Worm (Caenorhabditis elegans) whole organism, L1 larva: ENCODE results near the gene spe-10.

Experiments used
- C16A3.4 ChIP-seq: fragments of 150-350 bp; optimal IDR thresholded peaks from 2 replicates; lab custom pipeline; 2014; ENCODE audit warnings: missing biosample characterization, missing genetic modification characterization
- C34B4.2 ChIP-seq: sonication (generic microtip); optimal IDR thresholded peaks from 2 replicates; lab custom pipeline; 2017; ENCODE audit warnings: mild to moderate bottlenecking, missing genetic modification characterization, missing compliant biosample characterization
- Y116A8C.19 ChIP-seq: sonication (generic microtip); optimal IDR thresholded peaks from 2 replicates; lab custom pipeline; 2016; ENCODE audit warnings: missing compliant biosample characterization, missing genetic modification characterization, borderline replicate concordance
- alr-1 ChIP-seq: fragments of 200-800 bp; sonication (Bioruptor generic); optimal IDR thresholded peaks from 2 replicates; lab custom pipeline; 2018; ENCODE audit warnings: borderline replicate concordance, mild to moderate bottlenecking, missing genetic modification characterization, missing compliant biosample characterization
- aly-2 ChIP-seq: fragments of 150-350 bp; optimal IDR thresholded peaks from 2 replicates; lab custom pipeline; 2014; ENCODE audit warnings: missing biosample characterization, missing genetic modification characterization
- ama-1 ChIP-seq: fragments of 150-350 bp; optimal IDR thresholded peaks from 2 replicates; lab custom pipeline; 2014
- blmp-1 ChIP-seq: fragments of 150-350 bp; optimal IDR thresholded peaks from 2 replicates; lab custom pipeline; 2014; ENCODE audit warnings: missing biosample characterization, missing genetic modification characterization
- ceh-82 ChIP-seq, 3 experiments: fragments of 150-350 bp in 1 of 3; sonication (generic microtip) in 2 of 3; optimal IDR thresholded peaks; 2 replicates each; lab custom pipeline; 2014 to 2017; ENCODE audit warnings: missing biosample characterization in 3 of 3, missing genetic modification characterization in 3 of 3
- ceh-90 ChIP-seq: sonication (generic microtip); optimal IDR thresholded peaks from 2 replicates; lab custom pipeline; 2016; ENCODE audit warnings: missing genetic modification characterization, missing compliant biosample characterization
- ces-1 ChIP-seq: fragments of 150-350 bp; optimal IDR thresholded peaks from 2 replicates; lab custom pipeline; 2014; ENCODE audit warnings: missing biosample characterization, missing genetic modification reagents, missing genetic modification characterization
- dpl-1 ChIP-seq, 3 experiments: fragments of 150-350 bp in 2 of 3; sonication (generic microtip) in 1 of 3; optimal IDR thresholded peaks; 2 replicates each; lab custom pipeline; 2014 to 2017; ENCODE audit warnings: missing biosample characterization in 3 of 3, missing genetic modification characterization in 3 of 3, missing genetic modification reagents in 3 of 3
- dsc-1 ChIP-seq: sonication (generic microtip); optimal IDR thresholded peaks from 2 replicates; lab custom pipeline; 2016; ENCODE audit warnings: mild to moderate bottlenecking, missing genetic modification characterization, missing compliant biosample characterization
- efl-1 ChIP-seq, 4 experiments: fragments of 150-350 bp; optimal IDR thresholded peaks in 3 of 4; peaks in 1 of 4; 1 replicate in 1 of 4; 2 replicates in 3 of 4; lab custom pipeline; 2014; ENCODE audit warnings: missing biosample characterization in 2 of 4, missing genetic modification characterization in 2 of 4, missing genetic modification reagents in 2 of 4
- efl-3 ChIP-seq: fragments of 200-800 bp; sonication (Bioruptor generic); optimal IDR thresholded peaks from 2 replicates; lab custom pipeline; 2018; ENCODE audit warnings: mild to moderate bottlenecking, missing genetic modification characterization, missing compliant biosample characterization
- egl-13 ChIP-seq: sonication (generic microtip); optimal IDR thresholded peaks from 2 replicates; lab custom pipeline; 2016; ENCODE audit warnings: missing genotype, missing genetic modification reagents, missing genetic modification characterization, missing compliant biosample characterization
- elt-3 ChIP-seq, 6 experiments: fragments of 150-350 bp in 1 of 6; sonication (generic microtip); optimal IDR thresholded peaks; 2 replicates each; lab custom pipeline; 2017 to 2018; ENCODE audit warnings: missing biosample characterization in 6 of 6, missing genetic modification characterization in 6 of 6, inconsistent platforms in 1 of 6
- fkh-4 ChIP-seq: sonication (generic microtip); optimal IDR thresholded peaks from 2 replicates; lab custom pipeline; 2016; ENCODE audit warnings: missing compliant biosample characterization, missing genetic modification characterization, borderline replicate concordance
- fkh-8 ChIP-seq: sonication (generic microtip); optimal IDR thresholded peaks from 2 replicates; lab custom pipeline; 2016; ENCODE audit warnings: mild to moderate bottlenecking, missing genetic modification characterization, missing compliant biosample characterization
- grh-1 ChIP-seq: fragments of 200-800 bp; sonication (Bioruptor generic); IDR thresholded peaks from 2 replicates; pipeline ENCODE4 v1.3.6; 2022; ENCODE audit warnings: missing genetic modification reagents, missing genetic modification characterization, missing compliant biosample characterization
- hpl-2 ChIP-seq: fragments of 150-350 bp; optimal IDR thresholded peaks from 2 replicates; lab custom pipeline; 2014; ENCODE audit warnings: missing biosample characterization, missing genetic modification reagents, missing genetic modification characterization
- irx-1 ChIP-seq: sonication (generic microtip); optimal IDR thresholded peaks from 2 replicates; lab custom pipeline; 2016; ENCODE audit warnings: missing genetic modification characterization, missing compliant biosample characterization
- lin-13 ChIP-seq: fragments of 150-350 bp; optimal IDR thresholded peaks from 2 replicates; lab custom pipeline; 2014; ENCODE audit warnings: missing biosample characterization, missing genetic modification reagents, missing genetic modification characterization
- lin-14 ChIP-seq: fragments of 200-800 bp; sonication (Bioruptor generic); optimal IDR thresholded peaks from 2 replicates; lab custom pipeline; 2018; ENCODE audit warnings: mild to moderate bottlenecking, missing genetic modification characterization, moderate library complexity, missing compliant biosample characterization
- lin-35 ChIP-seq, 2 experiments: fragments of 150-350 bp; optimal IDR thresholded peaks; 2 replicates each; lab custom pipeline; 2014; ENCODE audit warnings: missing biosample characterization in 2 of 2, missing genetic modification characterization in 2 of 2, missing genetic modification reagents in 2 of 2
- lin-39 ChIP-seq: fragments of 150-350 bp; optimal IDR thresholded peaks from 2 replicates; lab custom pipeline; 2014; ENCODE audit warnings: missing biosample characterization, missing genetic modification reagents, missing genetic modification characterization
- lir-3 ChIP-seq: sonication (generic microtip); optimal IDR thresholded peaks from 2 replicates; lab custom pipeline; 2016; ENCODE audit warnings: mild to moderate bottlenecking, missing genetic modification characterization, moderate library complexity, missing compliant biosample characterization; ENCODE audit not compliant: poor library complexity
- lsy-2 ChIP-seq, 2 experiments: fragments of 150-350 bp; optimal IDR thresholded peaks; 2 replicates each; lab custom pipeline; 2014; ENCODE audit warnings: missing biosample characterization in 2 of 2, missing genetic modification characterization in 2 of 2
- mef-2 ChIP-seq: fragments of 150-350 bp; optimal IDR thresholded peaks from 2 replicates; lab custom pipeline; 2014; ENCODE audit warnings: missing biosample characterization, missing genetic modification characterization
- mep-1 ChIP-seq: fragments of 150-350 bp; optimal IDR thresholded peaks from 2 replicates; lab custom pipeline; 2014; ENCODE audit warnings: missing biosample characterization, missing genetic modification characterization
- nhr-19 ChIP-seq: fragments of 200-800 bp; sonication (Bioruptor generic); conservative IDR thresholded peaks from 2 replicates; pipeline ENCODE4 v1.3.6; 2022; ENCODE audit warnings: missing genetic modification characterization, missing compliant biosample characterization
- nhr-71 ChIP-seq: sonication (generic microtip); optimal IDR thresholded peaks from 2 replicates; lab custom pipeline; 2016; ENCODE audit warnings: mild to moderate bottlenecking, missing genetic modification characterization, moderate library complexity, missing compliant biosample characterization
- nhr-77 ChIP-seq: fragments of 150-350 bp; optimal IDR thresholded peaks from 2 replicates; lab custom pipeline; 2014; ENCODE audit warnings: missing biosample characterization, missing genetic modification characterization
- nhr-84 ChIP-seq: sonication (generic microtip); optimal IDR thresholded peaks from 2 replicates; lab custom pipeline; 2017; ENCODE audit warnings: missing biosample characterization, missing genetic modification characterization
- nhr-85 ChIP-seq: sonication (generic microtip); peaks from one replicate; lab custom pipeline; 2016; ENCODE audit warnings: missing genetic modification characterization, inconsistent platforms, missing compliant biosample characterization
- nhr-90 ChIP-seq: sonication (generic microtip); optimal IDR thresholded peaks from 2 replicates; lab custom pipeline; 2016; ENCODE audit warnings: mild to moderate bottlenecking, missing genetic modification characterization, missing compliant biosample characterization; ENCODE audit not compliant: poor library complexity
- pax-3 ChIP-seq: fragments of 200-800 bp; sonication (Bioruptor generic); optimal IDR thresholded peaks from 2 replicates; lab custom pipeline; 2018; ENCODE audit warnings: mild to moderate bottlenecking, missing genetic modification characterization, moderate library complexity, missing compliant biosample characterization
- rnt-1 ChIP-seq: sonication (generic microtip); optimal IDR thresholded peaks from 2 replicates; lab custom pipeline; 2016; ENCODE audit warnings: mild to moderate bottlenecking, missing genetic modification characterization, moderate library complexity, missing compliant biosample characterization
- snpc-4 ChIP-seq: fragments of 150-350 bp; optimal IDR thresholded peaks from 2 replicates; lab custom pipeline; 2014; ENCODE audit warnings: missing biosample characterization, missing genetic modification characterization
- snu-23 ChIP-seq: sonication (generic microtip); optimal IDR thresholded peaks from 2 replicates; lab custom pipeline; 2016; ENCODE audit warnings: missing genetic modification characterization, missing compliant biosample characterization
- sox-4 ChIP-seq: sonication (generic microtip); optimal IDR thresholded peaks from 2 replicates; lab custom pipeline; 2016; ENCODE audit warnings: missing genetic modification characterization, missing compliant biosample characterization
- sptf-1 ChIP-seq: fragments of 150-350 bp; optimal IDR thresholded peaks from 2 replicates; lab custom pipeline; 2014; ENCODE audit warnings: missing biosample characterization, missing genetic modification characterization
- sup-37 ChIP-seq: fragments of 200-800 bp; sonication (Bioruptor generic); optimal IDR thresholded peaks from 2 replicates; lab custom pipeline; 2018; ENCODE audit warnings: mild to moderate bottlenecking, missing genetic modification characterization, missing compliant biosample characterization
- tbx-2 ChIP-seq: sonication (generic microtip); optimal IDR thresholded peaks from 2 replicates; lab custom pipeline; 2016; ENCODE audit warnings: missing genetic modification characterization, missing compliant biosample characterization
- unc-86 ChIP-seq: sonication (generic microtip); optimal IDR thresholded peaks from 2 replicates; lab custom pipeline; 2016; ENCODE audit warnings: missing genetic modification characterization, missing compliant biosample characterization
- xbp-1 ChIP-seq: sonication (generic microtip); optimal IDR thresholded peaks from 2 replicates; lab custom pipeline; 2016; ENCODE audit warnings: missing genetic modification characterization, missing compliant biosample characterization
- zip-4 ChIP-seq: fragments of 200-800 bp; sonication (Bioruptor generic); optimal IDR thresholded peaks from 2 replicates; lab custom pipeline; 2018; ENCODE audit warnings: mild to moderate bottlenecking, missing genetic modification characterization, moderate library complexity, missing compliant biosample characterization

Gene spe-10

DNA sequence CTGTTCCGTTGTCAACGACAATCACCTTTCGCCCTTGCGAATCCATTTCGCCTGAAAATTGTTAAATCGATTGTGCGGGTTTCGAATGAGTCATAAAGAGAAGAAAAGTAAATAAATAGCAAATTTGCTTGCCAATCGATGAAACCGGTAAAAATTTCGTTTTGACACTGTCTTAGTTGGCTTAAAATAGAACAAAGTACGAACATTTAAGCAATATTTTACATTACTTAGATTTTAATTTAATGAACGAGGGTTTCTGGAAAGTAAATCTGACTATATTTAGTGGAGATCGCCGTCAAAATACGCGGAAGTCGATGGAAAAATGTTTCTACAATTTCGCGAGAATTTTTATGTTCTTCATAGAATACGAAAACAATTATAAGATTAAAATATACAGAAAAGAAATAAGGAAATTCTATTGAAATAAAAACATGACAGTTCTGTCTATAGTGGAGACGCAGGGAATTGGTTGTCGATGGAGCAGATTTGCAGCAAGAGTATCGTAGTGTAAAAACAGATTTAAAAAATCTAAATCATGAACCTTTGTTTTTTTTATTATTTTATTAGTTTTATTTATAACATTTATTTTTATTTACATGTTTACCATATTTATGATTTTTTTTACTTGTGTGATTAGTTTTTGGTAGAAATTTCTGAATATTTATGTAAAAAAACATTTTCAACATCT lies 45.6 kb upstream of the spe-10 start, which contains the start of gene arx-2 (continued):
- peak; percentile 40 to 44 for TF ChIP-seq efl-1 (optimal IDR thresholded peaks at IDR 0.05; lab: Kevin White, UChicago)
- TF ChIP-seq efl-1 (GFP tag; optimal IDR thresholded peaks at IDR 0.05 in 1 of 2; lab: Kevin White, UChicago), result peak; percentile 49 to 85
- TF ChIP-seq blmp-1 (tag; lab: Kevin White, UChicago), result peak; percentile 64
- TF ChIP-seq lir-3 (tag; lab: Kevin White, UChicago), result no peak
- peak; percentile 68 for TF ChIP-seq C16A3.4 (tag; lab: Kevin White, UChicago)
- TF ChIP-seq snpc-4 (tag; lab: Kevin White, UChicago), result no peak
- peak; percentile 32 to 68 for TF ChIP-seq lsy-2 (tag; optimal IDR thresholded peaks at IDR 0.05; lab: Kevin White, UChicago)
- TF ChIP-seq mef-2, result no peak
- no peak for TF ChIP-seq sptf-1
- TF ChIP-seq irx-1 (tag; lab: Kevin White, UChicago), result no peak
- TF ChIP-seq pax-3 (tag; lab: Kevin White, UChicago), result no peak
- no peak for TF ChIP-seq ces-1 (GFP tag; lab: Kevin White, UChicago)
- TF ChIP-seq nhr-77 (tag; lab: Kevin White, UChicago), result no peak
- TF ChIP-seq Y116A8C.19 (tag; lab: Kevin White, UChicago), result no peak
- peak; percentile 36 for TF ChIP-seq snu-23 (GFP tag; lab: Kevin White, UChicago)
- no peak for TF ChIP-seq hpl-2 (GFP tag; lab: Kevin White, UChicago)
- TF ChIP-seq nhr-19, result no peak
- TF ChIP-seq, all 84 proteins: peak for 20

- no peak for TF ChIP-seq blmp-1 (tag; lab: Kevin White, UChicago)
- TF ChIP-seq snpc-4 (tag; lab: Kevin White, UChicago), result no peak
- TF ChIP-seq alr-1 (tag; lab: Kevin White, UChicago), result no peak
- no peak for TF ChIP-seq nhr-84 (tag; lab: Kevin White, UChicago)
- TF ChIP-seq pax-3 (tag; lab: Kevin White, UChicago), result no peak
- TF ChIP-seq xbp-1 (tag; lab: Kevin White, UChicago), result no peak
- TF ChIP-seq ceh-90 (tag; lab: Kevin White, UChicago), result no peak
Observed at ce11 chrV:10339200-10339599, 44.9 kb upstream of the spe-10 start, which contains the start of gene K07C5.2. K07C5.2 (plus strand) TSS chrV:10339500.

DNA sequence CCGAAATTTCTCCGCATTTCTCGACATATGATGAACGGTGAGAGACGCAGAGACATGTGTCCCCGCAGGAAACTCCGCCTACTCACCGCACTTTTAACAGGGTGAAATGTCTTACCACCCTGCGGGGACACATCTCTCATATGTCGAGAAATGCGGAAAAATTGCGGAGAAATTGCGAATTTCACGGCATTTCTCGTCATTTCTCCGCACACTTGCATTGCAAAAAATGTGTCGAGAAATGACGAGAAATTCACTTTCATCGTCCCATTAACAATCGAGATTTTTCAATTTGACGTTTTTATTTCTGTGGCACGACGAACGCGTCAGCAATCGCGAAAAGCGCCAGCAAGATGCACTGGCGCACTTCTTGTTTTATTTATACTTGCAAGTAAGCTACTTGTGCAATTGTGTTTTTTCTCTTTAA lies 42.1 kb upstream of the spe-10 start, which contains the start of gene K07C5.13:
Gene K07C5.13, plus strand, starts transcription at position 151 of the 424 bp plus-strand sequence.
- TF ChIP-seq grh-1 (GFP tag; lab: Robert Waterston, UW) (peak; percentile 89), lin-39 (tag; lab: Kevin White, UChicago) (peak; percentile 52), rnt-1 (tag; lab: Kevin White, UChicago) (peak; percentile 85), unc-86 (tag; lab: Kevin White, UChicago) (peak; percentile 72), ama-1 (lab: Kevin White, UChicago) (peak; percentile 5), blmp-1 (tag; lab: Kevin White, UChicago) (peak; percentile 61), nhr-71 (tag; lab: Kevin White, UChicago) (peak; percentile 86), elt-3 (tag; optimal IDR thresholded peaks at IDR 0.05; lab: Kevin White, UChicago) (peak in 1 of 6 experiments; percentile 29), C34B4.2 (tag; lab: Kevin White, UChicago) (peak; percentile 10), egl-13 (tag; lab: Kevin White, UChicago) (peak; percentile 74), sup-37 (GFP tag; lab: Kevin White, UChicago) (peak; percentile 47), lin-35 (GFP tag; optimal IDR thresholded peaks at IDR 0.05; lab: Kevin White, UChicago) (peak; percentile 38 to 76), aly-2 (tag; lab: Kevin White, UChicago) (peak; percentile 31), dpl-1 (GFP tag; optimal IDR thresholded peaks at IDR 0.05; lab: Kevin White, UChicago) (peak; percentile 44 to 72 (median 72)), sox-4 (tag; lab: Kevin White, UChicago) (peak; percentile 36), xbp-1 (tag; lab: Kevin White, UChicago) (peak; percentile 80), pax-3 (tag; lab: Kevin White, UChicago) (peak; percentile 51), efl-3 (GFP tag; lab: Kevin White, UChicago) (peak; percentile 55), zip-4 (GFP tag; lab: Kevin White, UChicago) (peak; percentile 62), nhr-90 (tag; lab: Kevin White, UChicago) (peak; percentile 81), fkh-8 (peak; percentile 24), lin-14 (peak; percentile 84), mep-1 (tag; lab: Kevin White, UChicago) (peak; percentile 16), nhr-85 (tag; lab: Kevin White, UChicago) (peak; percentile 85), fkh-4 (tag; lab: Kevin White, UChicago) (peak; percentile 55), dsc-1 (tag; lab: Kevin White, UChicago) (peak; percentile 83), ceh-82 (tag; optimal IDR thresholded peaks at IDR 0.05; lab: Kevin White, UChicago) (peak; percentile 26 to 74 (median 58)), tbx-2 (peak; percentile 77), lin-13 (peak; percentile 58)
